Fruit fly (Drosophila melanogaster) whole organism, embryonic: ENCODE results near the gene Sap130.
A peak's percentile ranks its signal among the peaks of the same experiment; 100 is the strongest.

Experiments
- Adf1 ChIP-seq: fragments of 200-800 bp; sonication (Bioruptor generic); IDR thresholded peaks from 2 replicates; pipeline ENCODE4 v1.3.6; 2022; ENCODE audit warnings: missing biosample characterization, missing genetic modification characterization
- CG10959 ChIP-seq: fragments of 200-800 bp; sonication (Bioruptor generic); IDR thresholded peaks from 2 replicates; pipeline ENCODE4 v1.3.6; 2022; ENCODE audit warnings: missing biosample characterization, missing genetic modification characterization
- CG11504 ChIP-seq: fragments of 200-800 bp; sonication (Bioruptor generic); optimal IDR thresholded peaks from 3 replicates; lab custom pipeline; 2019; ENCODE audit warnings: missing biosample characterization, mild to moderate bottlenecking, missing genetic modification characterization, moderate library complexity
- CG11695 ChIP-seq: fragments of 200-800 bp; sonication (Bioruptor generic); IDR thresholded peaks from 3 replicates; pipeline ENCODE4 v1.3.6; 2022; ENCODE audit warnings: missing biosample characterization, missing genetic modification characterization
- CG13624 ChIP-seq: fragments of 200-800 bp; sonication (Bioruptor generic); optimal IDR thresholded peaks from 2 replicates; lab custom pipeline; 2016; ENCODE audit warnings: missing biosample characterization, missing genetic modification characterization
- CG15479 ChIP-seq: fragments of 200-800 bp; sonication (Bioruptor generic); optimal IDR thresholded peaks from 3 replicates; lab custom pipeline; 2019; ENCODE audit warnings: missing biosample characterization, mild to moderate bottlenecking, missing genetic modification characterization, moderate library complexity
- CG1647 ChIP-seq: fragments of 200-800 bp; sonication (Bioruptor generic); optimal IDR thresholded peaks from 3 replicates; lab custom pipeline; 2016; ENCODE audit warnings: missing biosample characterization, missing genetic modification characterization
- CG18599 ChIP-seq: fragments of 200-800 bp; sonication (Bioruptor generic); optimal IDR thresholded peaks from 3 replicates; lab custom pipeline; 2017; ENCODE audit warnings: missing biosample characterization, missing genetic modification characterization, mild to moderate bottlenecking, moderate library complexity, missing genetic modification reagents
- CG30431 ChIP-seq: fragments of 200-800 bp; sonication (Bioruptor generic); optimal IDR thresholded peaks from 2 replicates; lab custom pipeline; 2017; ENCODE audit warnings: missing biosample characterization, missing genetic modification characterization
- CG34224 ChIP-seq: fragments of 200-800 bp; sonication (Bioruptor generic); IDR thresholded peaks from 3 replicates; pipeline ENCODE4 v1.3.6; 2022; ENCODE audit warnings: missing biosample characterization, missing genetic modification characterization; ENCODE audit not compliant: partially characterized antibody
- CG34376 ChIP-seq: fragments of 200-800 bp; sonication (Bioruptor generic); optimal IDR thresholded peaks from 2 replicates; lab custom pipeline; 2018; ENCODE audit warnings: missing biosample characterization, mild to moderate bottlenecking, missing genetic modification characterization
- CG4617 ChIP-seq: fragments of 200-800 bp; sonication (Bioruptor generic); optimal IDR thresholded peaks from 3 replicates; lab custom pipeline; 2016; ENCODE audit warnings: missing biosample characterization, missing genetic modification characterization, borderline replicate concordance
- CG5953 ChIP-seq: fragments of 200-800 bp; sonication (Bioruptor generic); IDR thresholded peaks from 2 replicates; pipeline ENCODE4 v1.3.6; 2022; ENCODE audit warnings: missing biosample characterization, missing genetic modification characterization
- CG6254 ChIP-seq: fragments of 200-800 bp; sonication (Bioruptor generic); optimal IDR thresholded peaks from 3 replicates; lab custom pipeline; 2017; ENCODE audit warnings: mild to moderate bottlenecking, missing biosample characterization, missing genetic modification reagents, missing genetic modification characterization
- CG7357 ChIP-seq: fragments of 200-800 bp; sonication (Bioruptor generic); IDR thresholded peaks from 3 replicates; pipeline ENCODE4 v1.3.6; 2022; ENCODE audit warnings: missing biosample characterization, missing genetic modification characterization
- CG7745 ChIP-seq: fragments of 200-800 bp; sonication (Bioruptor generic); optimal IDR thresholded peaks from 2 replicates; lab custom pipeline; 2018; ENCODE audit warnings: missing biosample characterization, mild to moderate bottlenecking, missing genetic modification characterization, moderate library complexity
- CG8359 ChIP-seq: fragments of 200-800 bp; sonication (Bioruptor generic); optimal IDR thresholded peaks from 2 replicates; lab custom pipeline; 2017; ENCODE audit warnings: missing biosample characterization, mild to moderate bottlenecking, missing genetic modification characterization, borderline replicate concordance
- Dip3 ChIP-seq: fragments of 200-800 bp; sonication (Bioruptor generic); optimal IDR thresholded peaks from 3 replicates; lab custom pipeline; 2016; ENCODE audit warnings: missing biosample characterization, missing genetic modification characterization
- Doc3 ChIP-seq: fragments of 200-800 bp; sonication (Bioruptor generic); IDR thresholded peaks from 3 replicates; pipeline ENCODE4 v1.3.6; 2022; ENCODE audit warnings: missing biosample characterization, missing genetic modification characterization; ENCODE audit not compliant: partially characterized antibody
- Ets97D ChIP-seq: fragments of 200-800 bp; sonication (Bioruptor generic); optimal IDR thresholded peaks from 3 replicates; lab custom pipeline; 2016; ENCODE audit warnings: missing biosample characterization, missing genetic modification characterization
- Gug ChIP-seq: fragments of 200-800 bp; sonication (Bioruptor generic); IDR thresholded peaks from 4 replicates; pipeline ENCODE4 v1.3.6; 2022; ENCODE audit warnings: missing biosample characterization, missing genetic modification characterization
- H2.0 ChIP-seq: fragments of 200-800 bp; sonication (Bioruptor generic); IDR thresholded peaks from 2 replicates; pipeline ENCODE4 v1.3.6; 2022; ENCODE audit warnings: missing biosample characterization, missing genetic modification characterization
- Hand ChIP-seq: fragments of 200-800 bp; sonication (Bioruptor generic); optimal IDR thresholded peaks from 2 replicates; lab custom pipeline; 2017; ENCODE audit warnings: mild to moderate bottlenecking, missing biosample characterization, missing genetic modification reagents, missing genetic modification characterization
- Hey ChIP-seq: fragments of 200-800 bp; sonication (Bioruptor generic); optimal IDR thresholded peaks from 3 replicates; lab custom pipeline; 2018; ENCODE audit warnings: missing biosample characterization, mild to moderate bottlenecking, missing genetic modification characterization
- NFAT ChIP-seq: fragments of 200-800 bp; sonication (Bioruptor generic); IDR thresholded peaks from 2 replicates; pipeline ENCODE4 v1.3.6; 2022; ENCODE audit warnings: missing biosample characterization, missing genetic modification characterization
- Neu2 ChIP-seq: fragments of 200-800 bp; sonication (Bioruptor generic); optimal IDR thresholded peaks from 3 replicates; lab custom pipeline; 2016; ENCODE audit warnings: missing biosample characterization, missing genetic modification characterization, borderline replicate concordance
- Opbp ChIP-seq: fragments of 200-800 bp; sonication (Bioruptor generic); IDR thresholded peaks from 3 replicates; pipeline ENCODE4 v1.3.6; 2022; ENCODE audit warnings: missing biosample characterization, missing genetic modification characterization; ENCODE audit not compliant: partially characterized antibody
- Sry-δ ChIP-seq: fragments of 200-800 bp; sonication (Bioruptor generic); optimal IDR thresholded peaks from 2 replicates; lab custom pipeline; 2016; ENCODE audit warnings: missing biosample characterization, missing genetic modification characterization
- Trl ChIP-seq, 3 experiments: fragments of >200 bp in 2 of 3; fragments of 200-800 bp in 1 of 3; sonication (Bioruptor generic) in 1 of 3; optimal IDR thresholded peaks; 2 replicates in 1 of 3; 3 replicates in 2 of 3; lab custom pipeline; 2016 to 2017; ENCODE audit warnings: missing biosample characterization in 1 of 3, missing genetic modification characterization in 1 of 3
- bsh ChIP-seq, 2 experiments: fragments of 200-800 bp; sonication (Bioruptor generic); optimal IDR thresholded peaks; 2 replicates each; lab custom pipeline; 2017 to 2018; ENCODE audit warnings: mild to moderate bottlenecking in 2 of 2, missing biosample characterization in 2 of 2, missing genetic modification characterization in 2 of 2, moderate library complexity in 1 of 2
- caup ChIP-seq: fragments of 200-800 bp; sonication (Bioruptor generic); optimal IDR thresholded peaks from 3 replicates; lab custom pipeline; 2017; ENCODE audit warnings: missing biosample characterization, mild to moderate bottlenecking, missing genetic modification characterization, moderate library complexity; ENCODE audit not compliant: severe bottlenecking
- ems ChIP-seq: fragments of 200-800 bp; sonication (Bioruptor generic); optimal IDR thresholded peaks from 3 replicates; lab custom pipeline; 2016; ENCODE audit warnings: missing biosample characterization, missing genetic modification characterization
- esg ChIP-seq: fragments of 200-800 bp; sonication (Bioruptor generic); conservative IDR thresholded peaks from 2 replicates; pipeline ENCODE4 v1.3.6; 2022; ENCODE audit warnings: missing biosample characterization, missing genetic modification characterization
- eve ChIP-seq, 2 experiments: fragments of >200 bp; optimal IDR thresholded peaks; 2 replicates each; lab custom pipeline; 2017; ENCODE audit warnings: missing biosample characterization in 2 of 2, missing genetic modification characterization in 2 of 2
- hbn ChIP-seq: fragments of 200-800 bp; sonication (Bioruptor generic); IDR thresholded peaks from 2 replicates; pipeline ENCODE4 v1.3.6; 2022; ENCODE audit warnings: missing biosample characterization, missing genetic modification characterization; ENCODE audit not compliant: partially characterized antibody
- inv ChIP-seq: fragments of 200-800 bp; sonication (Bioruptor generic); IDR thresholded peaks from 2 replicates; pipeline ENCODE4 v1.3.6; 2022; ENCODE audit warnings: missing biosample characterization, missing genetic modification characterization; ENCODE audit not compliant: partially characterized antibody
- mirr ChIP-seq: fragments of 200-800 bp; sonication (Bioruptor generic); optimal IDR thresholded peaks from 3 replicates; lab custom pipeline; 2018; ENCODE audit warnings: missing biosample characterization, mild to moderate bottlenecking, missing genetic modification characterization
- onecut ChIP-seq: fragments of 200-800 bp; sonication (Bioruptor generic); IDR thresholded peaks from 2 replicates; pipeline ENCODE4 v1.3.6; 2022; ENCODE audit warnings: missing biosample characterization, missing genetic modification characterization
- otp ChIP-seq: fragments of 200-800 bp; sonication (Bioruptor generic); IDR thresholded peaks from 3 replicates; pipeline ENCODE4, ENCODE4 v1.3.6; 2022; ENCODE audit warnings: missing biosample characterization, missing genetic modification characterization
- sens-2 ChIP-seq: fragments of 200-800 bp; sonication (Bioruptor generic); IDR thresholded peaks from 2 replicates; pipeline ENCODE4 v1.3.6; 2022; ENCODE audit warnings: missing biosample characterization, missing genetic modification characterization
- sisA ChIP-seq: fragments of 200-800 bp; sonication (Bioruptor generic); IDR thresholded peaks from 2 replicates; pipeline ENCODE4 v1.3.6; 2022; ENCODE audit warnings: missing biosample characterization, missing genetic modification characterization
- sqz ChIP-seq: fragments of 200-800 bp; sonication (Bioruptor generic); optimal IDR thresholded peaks from 3 replicates; lab custom pipeline; 2018; ENCODE audit warnings: missing biosample characterization, mild to moderate bottlenecking, missing genetic modification characterization
- tll ChIP-seq, 2 experiments: fragments of 200-800 bp in 1 of 2; fragments of >200 bp in 1 of 2; sonication (Bioruptor generic) in 1 of 2; optimal IDR thresholded peaks; 2 replicates each; lab custom pipeline; 2017 to 2019; ENCODE audit warnings: missing biosample characterization in 2 of 2, missing genetic modification characterization in 2 of 2, mild to moderate bottlenecking in 1 of 2, moderate library complexity in 1 of 2
- trh ChIP-seq: fragments of 200-800 bp; sonication (Bioruptor generic); optimal IDR thresholded peaks from 2 replicates; lab custom pipeline; 2016; ENCODE audit warnings: missing biosample characterization, missing genetic modification characterization
- wek ChIP-seq: fragments of 200-800 bp; sonication (Bioruptor generic); optimal IDR thresholded peaks from 3 replicates; lab custom pipeline; 2018; ENCODE audit warnings: missing biosample characterization, mild to moderate bottlenecking, missing genetic modification characterization, moderate library complexity
- zen2 ChIP-seq: fragments of 200-800 bp; sonication (Bioruptor generic); IDR thresholded peaks from 3 replicates; pipeline ENCODE4 v1.3.6; 2022; ENCODE audit warnings: missing biosample characterization, missing genetic modification characterization; ENCODE audit not compliant: partially characterized antibody
- zf30C ChIP-seq: fragments of 200-800 bp; sonication (Bioruptor generic); optimal IDR thresholded peaks from 3 replicates; lab custom pipeline; 2018; ENCODE audit warnings: missing biosample characterization, mild to moderate bottlenecking, missing genetic modification characterization

Gene Sap130

dm6 chr3L:12835511-12836479 is 30.1 kb downstream of the Sap130 start (continued):
- no peak for TF ChIP-seq sqz
- TF ChIP-seq Trl (optimal IDR thresholded peaks at IDR 0.05; lab: Kevin White, UChicago) = no peak
- no peak for TF ChIP-seq Trl (GFP tag; optimal IDR thresholded peaks at IDR 0.05; lab: Kevin White, UChicago)
- no peak for TF ChIP-seq CG34224 (GFP tag; lab: Robert Waterston, UW)
- no peak for TF ChIP-seq H2.0
- TF ChIP-seq CG8359 (GFP tag; lab: Kevin White, UChicago) = no peak
- TF ChIP-seq sisA (GFP tag; lab: Robert Waterston, UW) = no peak
- no peak for TF ChIP-seq Hand (GFP tag; lab: Kevin White, UChicago)
- TF ChIP-seq tll (GFP tag; optimal IDR thresholded peaks at IDR 0.05; lab: Kevin White, UChicago) = no peak
- TF ChIP-seq eve (GFP tag; optimal IDR thresholded peaks at IDR 0.05; lab: Kevin White, UChicago) = peak in 1 of 2 experiments; percentile 68
- no peak for TF ChIP-seq CG7745 (tag; lab: Kevin White, UChicago)
- no peak for TF ChIP-seq CG5953 (GFP tag; lab: Robert Waterston, UW)
- no peak for TF ChIP-seq CG15479
- TF ChIP-seq Neu2 (GFP tag; lab: Kevin White, UChicago) = no peak
- TF ChIP-seq Dip3 = no peak
- TF ChIP-seq sens-2 (GFP tag; lab: Robert Waterston, UW) = no peak
- TF ChIP-seq otp (GFP tag; lab: Robert Waterston, UW) = 0 out of 3 replicates have a peak, but pooled peaks have one; percentile 28
- no peak for TF ChIP-seq CG11695 (GFP tag; lab: Robert Waterston, UW)
- TF ChIP-seq CG10959 (GFP tag; lab: Robert Waterston, UW) = no peak
- no peak for TF ChIP-seq CG18599
- no peak for TF ChIP-seq CG30431
- TF ChIP-seq Adf1 (GFP tag; lab: Robert Waterston, UW) = no peak
- TF ChIP-seq CG13624 (GFP tag; lab: Kevin White, UChicago) = no peak
- TF ChIP-seq CG6254 (GFP tag; lab: Kevin White, UChicago) = peak; percentile 22
- TF ChIP-seq Sry-δ (GFP tag; lab: Kevin White, UChicago) = no peak
- peak; percentile 35 for TF ChIP-seq Hey (tag; lab: Kevin White, UChicago)
- TF ChIP-seq zf30C (GFP tag; lab: Kevin White, UChicago) = no peak
- TF ChIP-seq inv = no peak
- no peak for TF ChIP-seq CG4617 (GFP tag; lab: Kevin White, UChicago)
- peak; percentile 20 for TF ChIP-seq caup
- TF ChIP-seq Ets97D (GFP tag; lab: Kevin White, UChicago) = no peak
- peak; percentile 6 for TF ChIP-seq CG11504 (tag; lab: Kevin White, UChicago)
- TF ChIP-seq CG1647 (GFP tag; lab: Kevin White, UChicago) = no peak
- TF ChIP-seq Gug (GFP tag; lab: Robert Waterston, UW) = no peak
- no peak for TF ChIP-seq esg (GFP tag; lab: Robert Waterston, UW)
- no peak for TF ChIP-seq CG7357
- TF ChIP-seq wek (GFP tag; lab: Kevin White, UChicago) = no peak
- peak; percentile 50 for TF ChIP-seq mirr (GFP tag; lab: Kevin White, UChicago)
- no peak for TF ChIP-seq trh (GFP tag; lab: Kevin White, UChicago)
- no peak for TF ChIP-seq onecut (GFP tag; lab: Robert Waterston, UW)
- no peak for TF ChIP-seq Doc3 (GFP tag; lab: Robert Waterston, UW)
- no peak for TF ChIP-seq NFAT (GFP tag; lab: Robert Waterston, UW)
- TF ChIP-seq zen2 (GFP tag; lab: Robert Waterston, UW) = no peak
- no peak for TF ChIP-seq Opbp (GFP tag; lab: Robert Waterston, UW)
- no peak for TF ChIP-seq ems (GFP tag; lab: Kevin White, UChicago)
- TF ChIP-seq CG34376 (GFP tag; lab: Kevin White, UChicago) = peak; percentile 56
- no peak for TF ChIP-seq hbn (GFP tag; lab: Robert Waterston, UW)
- TF ChIP-seq bsh (GFP tag; optimal IDR thresholded peaks at IDR 0.05; lab: Kevin White, UChicago) = peak in 1 of 2 experiments; percentile 9
